Fruit fly (Drosophila melanogaster) whole organism, embryonic: Measurements from ENCODE around the gene dgt1.

Experiments
- Adf1 ChIP-seq: fragments of 200-800 bp; sonication (Bioruptor generic); IDR thresholded peaks from 2 replicates; pipeline ENCODE4 v1.3.6; 2022; ENCODE audit warnings: missing biosample characterization, missing genetic modification characterization
- Asciz ChIP-seq: fragments of 200-800 bp; sonication (Bioruptor generic); optimal IDR thresholded peaks from 2 replicates; lab custom pipeline; 2017; ENCODE audit warnings: missing biosample characterization, mild to moderate bottlenecking, missing genetic modification characterization, missing genetic modification reagents
- CG10321 ChIP-seq: fragments of 200-800 bp; sonication (Bioruptor generic); IDR thresholded peaks from 2 replicates; pipeline ENCODE4 v1.3.6; 2022; ENCODE audit warnings: missing biosample characterization, missing genetic modification characterization
- CG10543 ChIP-seq: fragments of 200-800 bp; sonication (Bioruptor generic); optimal IDR thresholded peaks from 3 replicates; lab custom pipeline; 2017; ENCODE audit warnings: missing biosample characterization, mild to moderate bottlenecking, missing genetic modification characterization, moderate library complexity
- CG11696 ChIP-seq: fragments of 200-800 bp; sonication (Bioruptor generic); IDR thresholded peaks from 2 replicates; pipeline ENCODE4 v1.3.6; 2022; ENCODE audit warnings: missing biosample characterization, missing genetic modification characterization
- CG12236 ChIP-seq: fragments of 200-800 bp; sonication (Bioruptor generic); optimal IDR thresholded peaks from 2 replicates; lab custom pipeline; 2016; ENCODE audit warnings: missing biosample characterization, missing genetic modification characterization
- CG13287 ChIP-seq: fragments of 200-800 bp; sonication (Bioruptor generic); IDR thresholded peaks from 2 replicates; pipeline ENCODE4 v1.3.6; 2022; ENCODE audit warnings: missing biosample characterization, missing genetic modification characterization; ENCODE audit not compliant: partially characterized antibody
- CG1529 ChIP-seq: fragments of 200-800 bp; sonication (Bioruptor generic); optimal IDR thresholded peaks from 3 replicates; lab custom pipeline; 2018; ENCODE audit warnings: missing biosample characterization, missing genetic modification characterization
- CG1603 ChIP-seq: fragments of 200-800 bp; sonication (Bioruptor generic); optimal IDR thresholded peaks from 2 replicates; lab custom pipeline; 2019; ENCODE audit warnings: missing biosample characterization, mild to moderate bottlenecking, missing genetic modification characterization, moderate library complexity
- CG18262 ChIP-seq: fragments of 200-800 bp; optimal IDR thresholded peaks from 3 replicates; lab custom pipeline; 2019; ENCODE audit warnings: missing biosample characterization, mild to moderate bottlenecking, missing genetic modification characterization, moderate library complexity
- CG2712 ChIP-seq: fragments of 200-800 bp; optimal IDR thresholded peaks from 3 replicates; lab custom pipeline; 2019; ENCODE audit warnings: missing biosample characterization, mild to moderate bottlenecking, missing genetic modification characterization, moderate library complexity
- CG2875 ChIP-seq: fragments of 200-800 bp; sonication (Bioruptor generic); optimal IDR thresholded peaks from 2 replicates; lab custom pipeline; 2017; ENCODE audit warnings: missing biosample characterization, mild to moderate bottlenecking, missing genetic modification characterization, missing genetic modification reagents
- CG4360 ChIP-seq: fragments of 200-800 bp; sonication (Bioruptor generic); IDR thresholded peaks from 2 replicates; pipeline ENCODE4 v1.3.6; 2022; ENCODE audit warnings: missing biosample characterization, missing genetic modification characterization
- CG6175 ChIP-seq: fragments of 200-800 bp; sonication (Bioruptor generic); IDR thresholded peaks from 3 replicates; pipeline ENCODE4 v1.3.6; 2022; ENCODE audit warnings: missing biosample characterization, missing genetic modification characterization
- CG7786 ChIP-seq: fragments of 200-800 bp; sonication (Bioruptor generic); optimal IDR thresholded peaks from 2 replicates; lab custom pipeline; 2016; ENCODE audit warnings: missing biosample characterization, missing genetic modification characterization
- CG7987 ChIP-seq: fragments of 200-800 bp; sonication (Bioruptor generic); optimal IDR thresholded peaks from 2 replicates; lab custom pipeline; 2018; ENCODE audit warnings: missing biosample characterization, mild to moderate bottlenecking, missing genetic modification characterization, moderate library complexity
- CG8765 ChIP-seq: fragments of 200-800 bp; sonication (Bioruptor generic); IDR thresholded peaks from 2 replicates; pipeline ENCODE4 v1.3.6; 2022; ENCODE audit warnings: missing biosample characterization, missing genetic modification characterization
- CG9727 ChIP-seq: fragments of 200-800 bp; sonication (Bioruptor generic); optimal IDR thresholded peaks from 3 replicates; lab custom pipeline; 2017; ENCODE audit warnings: missing biosample characterization, mild to moderate bottlenecking, missing genetic modification characterization
- CG9817 ChIP-seq: fragments of 200-800 bp; sonication (Bioruptor generic); optimal IDR thresholded peaks from 2 replicates; lab custom pipeline; 2018; ENCODE audit warnings: missing biosample characterization, mild to moderate bottlenecking, missing genetic modification characterization, moderate library complexity
- Eip74EF ChIP-seq, 2 experiments: fragments of 200-800 bp in 1 of 2; fragments of >200 bp in 1 of 2; sonication (Bioruptor generic) in 1 of 2; optimal IDR thresholded peaks; 2 replicates each; lab custom pipeline; 2017 to 2019; ENCODE audit warnings: missing biosample characterization in 2 of 2, missing genetic modification characterization in 2 of 2, mild to moderate bottlenecking in 1 of 2, moderate library complexity in 1 of 2
- Hr39 ChIP-seq: fragments of >200 bp; optimal IDR thresholded peaks from 2 replicates; lab custom pipeline; 2017
- Hr51 ChIP-seq, 2 experiments: fragments of 200-800 bp; sonication (Bioruptor generic); optimal IDR thresholded peaks; 2 replicates in 1 of 2; 3 replicates in 1 of 2; lab custom pipeline; 2016 to 2018; ENCODE audit warnings: missing biosample characterization in 2 of 2, missing genetic modification characterization in 2 of 2, mild to moderate bottlenecking in 1 of 2, moderate library complexity in 1 of 2
- MTF-1 ChIP-seq: fragments of 200-800 bp; sonication (Bioruptor generic); optimal IDR thresholded peaks from 2 replicates; lab custom pipeline; 2018; ENCODE audit warnings: missing biosample characterization, mild to moderate bottlenecking, missing genetic modification characterization, borderline replicate concordance
- Mrtf ChIP-seq: fragments of 200-800 bp; sonication (Bioruptor generic); IDR thresholded peaks from 3 replicates; pipeline ENCODE4 v1.3.6; 2022; ENCODE audit warnings: missing biosample characterization, missing genetic modification characterization
- Opbp ChIP-seq: fragments of 200-800 bp; sonication (Bioruptor generic); IDR thresholded peaks from 3 replicates; pipeline ENCODE4 v1.3.6; 2022; ENCODE audit warnings: missing biosample characterization, missing genetic modification characterization; ENCODE audit not compliant: partially characterized antibody
- Six4 ChIP-seq: fragments of 200-800 bp; sonication (Bioruptor generic); optimal IDR thresholded peaks from 2 replicates; lab custom pipeline; 2016; ENCODE audit warnings: missing biosample characterization, missing genetic modification characterization
- Vsx1 ChIP-seq: fragments of 200-800 bp; sonication (Bioruptor generic); optimal IDR thresholded peaks from 2 replicates; lab custom pipeline; 2017; ENCODE audit warnings: missing biosample characterization, mild to moderate bottlenecking, missing genetic modification characterization, missing genetic modification reagents
- bsh ChIP-seq, 2 experiments: fragments of 200-800 bp; sonication (Bioruptor generic); optimal IDR thresholded peaks; 2 replicates each; lab custom pipeline; 2017 to 2018; ENCODE audit warnings: mild to moderate bottlenecking in 2 of 2, missing biosample characterization in 2 of 2, missing genetic modification characterization in 2 of 2, moderate library complexity in 1 of 2
- chinmo ChIP-seq: fragments of 200-800 bp; sonication (Bioruptor generic); IDR thresholded peaks from 4 replicates; pipeline ENCODE4 v1.3.6; 2022; ENCODE audit warnings: missing biosample characterization, missing genetic modification characterization; ENCODE audit not compliant: partially characterized antibody
- dmrt99B ChIP-seq: fragments of 200-800 bp; sonication (Bioruptor generic); optimal IDR thresholded peaks from 2 replicates; lab custom pipeline; 2018; ENCODE audit warnings: missing biosample characterization, mild to moderate bottlenecking, missing genetic modification characterization, moderate library complexity
- fru ChIP-seq: fragments of >200 bp; optimal IDR thresholded peaks from 2 replicates; lab custom pipeline; 2017
- grn ChIP-seq: fragments of 200-800 bp; sonication (Bioruptor generic); optimal IDR thresholded peaks from 3 replicates; lab custom pipeline; 2017; ENCODE audit warnings: missing biosample characterization, missing genetic modification characterization
- gsb-n ChIP-seq: fragments of 200-800 bp; sonication (Bioruptor generic); optimal IDR thresholded peaks from 3 replicates; lab custom pipeline; 2018; ENCODE audit warnings: missing biosample characterization, mild to moderate bottlenecking, missing genetic modification characterization
- kay ChIP-seq: fragments of 200-800 bp; sonication (Bioruptor generic); optimal IDR thresholded peaks from 2 replicates; lab custom pipeline; 2016; ENCODE audit warnings: missing biosample characterization, missing genetic modification characterization
- nerfin-1 ChIP-seq: fragments of 200-800 bp; sonication (Bioruptor generic); optimal IDR thresholded peaks from 3 replicates; lab custom pipeline; 2019; ENCODE audit warnings: missing biosample characterization, mild to moderate bottlenecking, missing genetic modification characterization, moderate library complexity
- nom ChIP-seq: fragments of 200-800 bp; sonication (Bioruptor generic); optimal IDR thresholded peaks from 2 replicates; lab custom pipeline; 2017; ENCODE audit warnings: missing biosample characterization, missing genetic modification characterization, mild to moderate bottlenecking, moderate library complexity, missing genetic modification reagents
- rib ChIP-seq: fragments of 200-800 bp; sonication (Bioruptor generic); IDR thresholded peaks from 2 replicates; pipeline ENCODE4 v1.3.6; 2022; ENCODE audit warnings: missing biosample characterization, missing genetic modification characterization
- sob ChIP-seq: fragments of 200-800 bp; sonication (Bioruptor generic); IDR thresholded peaks from 2 replicates; pipeline ENCODE4 v1.3.6; 2022; ENCODE audit warnings: missing biosample characterization, missing genetic modification characterization
- vvl ChIP-seq: fragments of 200-800 bp; sonication (Bioruptor generic); IDR thresholded peaks from 2 replicates; pipeline ENCODE4 v1.3.6; 2022; ENCODE audit warnings: missing biosample characterization, missing genetic modification characterization
- wek ChIP-seq: fragments of 200-800 bp; sonication (Bioruptor generic); optimal IDR thresholded peaks from 3 replicates; lab custom pipeline; 2018; ENCODE audit warnings: missing biosample characterization, mild to moderate bottlenecking, missing genetic modification characterization, moderate library complexity
- zfh1 ChIP-seq: fragments of 200-800 bp; sonication (Bioruptor generic); IDR thresholded peaks from 3 replicates; pipeline ENCODE4 v1.3.6; 2022; ENCODE audit warnings: missing biosample characterization, missing genetic modification characterization

dgt1 gene

dm6 chr3R:29876733-29877193 is 19.5 kb upstream of the dgt1 start, which contains the start of gene CG31038 (continued):
- TF ChIP-seq Opbp (GFP tag; lab: Robert Waterston, UW) = peak; percentile 62; the same call in 2 of the 3 replicates
- peak; percentile 10 for TF ChIP-seq CG9727
- no peak for TF ChIP-seq CG2875 (GFP tag; lab: Kevin White, UChicago)
- TF ChIP-seq CG1603 (tag; lab: Kevin White, UChicago) = peak; percentile 14
- TF ChIP-seq Hr39 (lab: Kevin White, UChicago) = no peak
- no peak for TF ChIP-seq CG6175 (GFP tag; lab: Robert Waterston, UW)
- TF ChIP-seq nom = peak; percentile 77
- no peak for TF ChIP-seq CG1529 (GFP tag; lab: Kevin White, UChicago)
- TF ChIP-seq chinmo (GFP tag; lab: Robert Waterston, UW) = peak; percentile 93; the same call in 3 of the 4 replicates
- peak; percentile 59; the same call in 1 of the 2 replicates for TF ChIP-seq rib
- peak; percentile 43 for TF ChIP-seq kay (GFP tag; lab: Kevin White, UChicago)
- TF ChIP-seq CG4360 (GFP tag; lab: Robert Waterston, UW) = peak; percentile 83
- TF ChIP-seq Vsx1 (GFP tag; lab: Kevin White, UChicago) = no peak
- no peak for TF ChIP-seq Mrtf (GFP tag; lab: Robert Waterston, UW)
- TF ChIP-seq CG13287 (GFP tag; lab: Robert Waterston, UW) = peak; percentile 57; the same call in 1 of the 2 replicates
- peak; percentile 37 for TF ChIP-seq CG18262
- TF ChIP-seq CG8765 (GFP tag; lab: Robert Waterston, UW) = peak; percentile 37; the same call in 1 of the 2 replicates
- peak; percentile 55; the same call in 2 of the 3 replicates for TF ChIP-seq zfh1
- TF ChIP-seq vvl (GFP tag; lab: Robert Waterston, UW) = peak; percentile 57; the same call in 1 of the 2 replicates
- TF ChIP-seq CG7987 (GFP tag; lab: Kevin White, UChicago) = peak; percentile 34
- TF ChIP-seq dmrt99B = peak; percentile 40
- no peak for TF ChIP-seq Six4 (GFP tag; lab: Kevin White, UChicago)
- TF ChIP-seq Eip74EF (GFP tag; optimal IDR thresholded peaks at IDR 0.05; lab: Kevin White, UChicago) = peak in 1 of 2 experiments; percentile 4
- TF ChIP-seq nerfin-1 (tag; lab: Kevin White, UChicago) = peak; percentile 20
- TF ChIP-seq CG12236 (GFP tag; lab: Kevin White, UChicago) = no peak
- TF ChIP-seq Adf1 (GFP tag; lab: Robert Waterston, UW) = 0 out of 2 replicates have a peak, but pooled peaks have one; percentile 7
- TF ChIP-seq Asciz = peak; percentile 29
- TF ChIP-seq wek (GFP tag; lab: Kevin White, UChicago) = peak; percentile 39
- TF ChIP-seq gsb-n (tag; lab: Kevin White, UChicago) = peak; percentile 36
- peak; percentile 57 for TF ChIP-seq sob (GFP tag; lab: Robert Waterston, UW)
- TF ChIP-seq fru = no peak
- no peak for TF ChIP-seq CG11696 (GFP tag; lab: Robert Waterston, UW)
- no peak for TF ChIP-seq CG9817
- peak; percentile 29 for TF ChIP-seq CG2712 (tag; lab: Kevin White, UChicago)
- TF ChIP-seq grn = peak; percentile 60
- no peak for TF ChIP-seq bsh (GFP tag; optimal IDR thresholded peaks at IDR 0.05; lab: Kevin White, UChicago)
- TF ChIP-seq CG10543 (GFP tag; lab: Kevin White, UChicago) = peak; percentile 34
- TF ChIP-seq CG10321 (GFP tag; lab: Robert Waterston, UW) = no peak
- peak in 1 of 2 experiments; percentile 25 for TF ChIP-seq Hr51 (GFP tag; optimal IDR thresholded peaks at IDR 0.05; lab: Kevin White, UChicago)
- peak; percentile 40 for TF ChIP-seq MTF-1 (GFP tag; lab: Kevin White, UChicago)
- no peak for TF ChIP-seq CG7786 (GFP tag; lab: Kevin White, UChicago)
